Worm (Caenorhabditis elegans) whole organism, L1 larva: ENCODE data around the gene C33D9.6.
A peak's percentile ranks its signal among the peaks of the same experiment; 100 is the strongest.

Experiments
- C16A3.4 ChIP-seq: fragments of 150-350 bp; optimal IDR thresholded peaks from 2 replicates; lab custom pipeline; 2014; ENCODE audit warnings: missing biosample characterization, missing genetic modification characterization
- C34B4.2 ChIP-seq: sonication (generic microtip); optimal IDR thresholded peaks from 2 replicates; lab custom pipeline; 2017; ENCODE audit warnings: mild to moderate bottlenecking, missing genetic modification characterization, missing compliant biosample characterization
- Y116A8C.19 ChIP-seq: sonication (generic microtip); optimal IDR thresholded peaks from 2 replicates; lab custom pipeline; 2016; ENCODE audit warnings: missing compliant biosample characterization, missing genetic modification characterization, borderline replicate concordance
- aha-1 ChIP-seq: fragments of 150-350 bp; optimal IDR thresholded peaks from 2 replicates; lab custom pipeline; 2014; ENCODE audit warnings: missing biosample characterization, missing genetic modification characterization
- alr-1 ChIP-seq: fragments of 200-800 bp; sonication (Bioruptor generic); optimal IDR thresholded peaks from 2 replicates; lab custom pipeline; 2018; ENCODE audit warnings: borderline replicate concordance, mild to moderate bottlenecking, missing genetic modification characterization, missing compliant biosample characterization
- aly-2 ChIP-seq: fragments of 150-350 bp; optimal IDR thresholded peaks from 2 replicates; lab custom pipeline; 2014; ENCODE audit warnings: missing biosample characterization, missing genetic modification characterization
- ama-1 ChIP-seq: fragments of 150-350 bp; optimal IDR thresholded peaks from 2 replicates; lab custom pipeline; 2014
- blmp-1 ChIP-seq: fragments of 150-350 bp; optimal IDR thresholded peaks from 2 replicates; lab custom pipeline; 2014; ENCODE audit warnings: missing biosample characterization, missing genetic modification characterization
- ceh-63 ChIP-seq: fragments of 200-800 bp; sonication (Bioruptor generic); optimal IDR thresholded peaks from 2 replicates; lab custom pipeline; 2018; ENCODE audit warnings: mild to moderate bottlenecking, missing genetic modification characterization, missing compliant biosample characterization
- ceh-8 ChIP-seq: fragments of 200-800 bp; sonication (Bioruptor generic); optimal IDR thresholded peaks from 2 replicates; lab custom pipeline; 2018; ENCODE audit warnings: mild to moderate bottlenecking, missing genetic modification characterization, moderate library complexity, missing compliant biosample characterization
- ceh-82 ChIP-seq, 3 experiments: fragments of 150-350 bp in 1 of 3; sonication (generic microtip) in 2 of 3; optimal IDR thresholded peaks; 2 replicates each; lab custom pipeline; 2014 to 2017; ENCODE audit warnings: missing biosample characterization in 3 of 3, missing genetic modification characterization in 3 of 3
- ceh-88 ChIP-seq: fragments of 200-800 bp; sonication (Bioruptor generic); IDR thresholded peaks from 2 replicates; pipeline ENCODE4 v1.3.6; 2022; ENCODE audit warnings: missing genetic modification characterization, missing compliant biosample characterization
- ceh-90 ChIP-seq: sonication (generic microtip); optimal IDR thresholded peaks from 2 replicates; lab custom pipeline; 2016; ENCODE audit warnings: missing genetic modification characterization, missing compliant biosample characterization
- dpl-1 ChIP-seq, 3 experiments: fragments of 150-350 bp in 2 of 3; sonication (generic microtip) in 1 of 3; optimal IDR thresholded peaks; 2 replicates each; lab custom pipeline; 2014 to 2017; ENCODE audit warnings: missing biosample characterization in 3 of 3, missing genetic modification characterization in 3 of 3, missing genetic modification reagents in 3 of 3
- dsc-1 ChIP-seq: sonication (generic microtip); optimal IDR thresholded peaks from 2 replicates; lab custom pipeline; 2016; ENCODE audit warnings: mild to moderate bottlenecking, missing genetic modification characterization, missing compliant biosample characterization
- egl-13 ChIP-seq: sonication (generic microtip); optimal IDR thresholded peaks from 2 replicates; lab custom pipeline; 2016; ENCODE audit warnings: missing genotype, missing genetic modification reagents, missing genetic modification characterization, missing compliant biosample characterization
- egl-27 ChIP-seq, 2 experiments: fragments of 150-350 bp in 1 of 2; sonication (generic microtip); optimal IDR thresholded peaks; 3 replicates each; lab custom pipeline; 2017 to 2018; ENCODE audit warnings: missing biosample characterization in 2 of 2, missing genetic modification characterization in 2 of 2, missing genetic modification reagents in 2 of 2
- fkh-8 ChIP-seq: sonication (generic microtip); optimal IDR thresholded peaks from 2 replicates; lab custom pipeline; 2016; ENCODE audit warnings: mild to moderate bottlenecking, missing genetic modification characterization, missing compliant biosample characterization
- fos-1 ChIP-seq: fragments of 150-350 bp; optimal IDR thresholded peaks from 2 replicates; lab custom pipeline; 2014; ENCODE audit warnings: missing biosample characterization, missing genetic modification characterization
- grh-1 ChIP-seq: fragments of 200-800 bp; sonication (Bioruptor generic); IDR thresholded peaks from 2 replicates; pipeline ENCODE4 v1.3.6; 2022; ENCODE audit warnings: missing genetic modification reagents, missing genetic modification characterization, missing compliant biosample characterization
- hlh-4 ChIP-seq: sonication (generic microtip); optimal IDR thresholded peaks from 2 replicates; lab custom pipeline; 2016; ENCODE audit warnings: mild to moderate bottlenecking, missing genetic modification characterization, missing compliant biosample characterization
- hpl-2 ChIP-seq: fragments of 150-350 bp; optimal IDR thresholded peaks from 2 replicates; lab custom pipeline; 2014; ENCODE audit warnings: missing biosample characterization, missing genetic modification reagents, missing genetic modification characterization
- irx-1 ChIP-seq: sonication (generic microtip); optimal IDR thresholded peaks from 2 replicates; lab custom pipeline; 2016; ENCODE audit warnings: missing genetic modification characterization, missing compliant biosample characterization
- jun-1 ChIP-seq: fragments of 150-350 bp; optimal IDR thresholded peaks from 2 replicates; lab custom pipeline; 2014; ENCODE audit warnings: missing biosample characterization, missing genetic modification reagents, missing genetic modification characterization
- lin-15B ChIP-seq: fragments of 150-350 bp; sonication (generic microtip); optimal IDR thresholded peaks from 3 replicates; lab custom pipeline; 2014; ENCODE audit warnings: missing biosample characterization, missing genetic modification characterization
- lin-35 ChIP-seq, 2 experiments: fragments of 150-350 bp; optimal IDR thresholded peaks; 2 replicates each; lab custom pipeline; 2014; ENCODE audit warnings: missing biosample characterization in 2 of 2, missing genetic modification characterization in 2 of 2, missing genetic modification reagents in 2 of 2
- lin-39 ChIP-seq: fragments of 150-350 bp; optimal IDR thresholded peaks from 2 replicates; lab custom pipeline; 2014; ENCODE audit warnings: missing biosample characterization, missing genetic modification reagents, missing genetic modification characterization
- lir-3 ChIP-seq: sonication (generic microtip); optimal IDR thresholded peaks from 2 replicates; lab custom pipeline; 2016; ENCODE audit warnings: mild to moderate bottlenecking, missing genetic modification characterization, moderate library complexity, missing compliant biosample characterization; ENCODE audit not compliant: poor library complexity
- lsy-2 ChIP-seq, 2 experiments: fragments of 150-350 bp; optimal IDR thresholded peaks; 2 replicates each; lab custom pipeline; 2014; ENCODE audit warnings: missing biosample characterization in 2 of 2, missing genetic modification characterization in 2 of 2
- mab-9 ChIP-seq: fragments of 200-800 bp; sonication (Bioruptor generic); IDR thresholded peaks from 2 replicates; pipeline ENCODE4 v1.3.6; 2022; ENCODE audit warnings: missing genetic modification reagents, missing genetic modification characterization, missing compliant biosample characterization
- nhr-11 ChIP-seq: fragments of 150-350 bp; optimal IDR thresholded peaks from 2 replicates; lab custom pipeline; 2014; ENCODE audit warnings: missing biosample characterization, missing genetic modification characterization
- nhr-237 ChIP-seq: fragments of 150-350 bp; optimal IDR thresholded peaks from 2 replicates; lab custom pipeline; 2014; ENCODE audit warnings: missing biosample characterization, missing genetic modification characterization
- nhr-28 ChIP-seq: fragments of 150-350 bp; optimal IDR thresholded peaks from 2 replicates; lab custom pipeline; 2014; ENCODE audit warnings: missing biosample characterization, missing genetic modification characterization
- nhr-77 ChIP-seq: fragments of 150-350 bp; optimal IDR thresholded peaks from 2 replicates; lab custom pipeline; 2014; ENCODE audit warnings: missing biosample characterization, missing genetic modification characterization
- nhr-84 ChIP-seq: sonication (generic microtip); optimal IDR thresholded peaks from 2 replicates; lab custom pipeline; 2017; ENCODE audit warnings: missing biosample characterization, missing genetic modification characterization
- pag-3 ChIP-seq: sonication (generic microtip); optimal IDR thresholded peaks from 2 replicates; lab custom pipeline; 2017; ENCODE audit warnings: missing genetic modification characterization, mild to moderate bottlenecking, missing compliant biosample characterization, antibody characterized with exemption, borderline replicate concordance; ENCODE audit not compliant: insufficient read depth
- pax-3 ChIP-seq: fragments of 200-800 bp; sonication (Bioruptor generic); optimal IDR thresholded peaks from 2 replicates; lab custom pipeline; 2018; ENCODE audit warnings: mild to moderate bottlenecking, missing genetic modification characterization, moderate library complexity, missing compliant biosample characterization
- pqm-1 ChIP-seq: sonication (generic microtip); optimal IDR thresholded peaks from 3 replicates; lab custom pipeline; 2017; ENCODE audit warnings: missing biosample characterization, missing genetic modification characterization
- rnt-1 ChIP-seq: sonication (generic microtip); optimal IDR thresholded peaks from 2 replicates; lab custom pipeline; 2016; ENCODE audit warnings: mild to moderate bottlenecking, missing genetic modification characterization, moderate library complexity, missing compliant biosample characterization
- snu-23 ChIP-seq: sonication (generic microtip); optimal IDR thresholded peaks from 2 replicates; lab custom pipeline; 2016; ENCODE audit warnings: missing genetic modification characterization, missing compliant biosample characterization
- sox-4 ChIP-seq: sonication (generic microtip); optimal IDR thresholded peaks from 2 replicates; lab custom pipeline; 2016; ENCODE audit warnings: missing genetic modification characterization, missing compliant biosample characterization
- sptf-1 ChIP-seq: fragments of 150-350 bp; optimal IDR thresholded peaks from 2 replicates; lab custom pipeline; 2014; ENCODE audit warnings: missing biosample characterization, missing genetic modification characterization
- sup-37 ChIP-seq: fragments of 200-800 bp; sonication (Bioruptor generic); optimal IDR thresholded peaks from 2 replicates; lab custom pipeline; 2018; ENCODE audit warnings: mild to moderate bottlenecking, missing genetic modification characterization, missing compliant biosample characterization
- swsn-7 ChIP-seq: sonication (generic microtip); optimal IDR thresholded peaks from 2 replicates; lab custom pipeline; 2016; ENCODE audit warnings: missing genetic modification characterization, missing compliant biosample characterization
- tlp-1 ChIP-seq: fragments of 150-350 bp; optimal IDR thresholded peaks from 2 replicates; lab custom pipeline; 2014; ENCODE audit warnings: missing biosample characterization, missing genetic modification characterization
- unc-130 ChIP-seq: fragments of 150-350 bp; optimal IDR thresholded peaks from 2 replicates; lab custom pipeline; 2017; ENCODE audit warnings: missing biosample characterization, missing genetic modification characterization, inconsistent platforms
- unc-30 ChIP-seq: sonication (generic microtip); optimal IDR thresholded peaks from 2 replicates; lab custom pipeline; 2017; ENCODE audit warnings: missing biosample characterization, missing genetic modification characterization
- unc-62 ChIP-seq: fragments of 150-350 bp; optimal IDR thresholded peaks from 2 replicates; lab custom pipeline; 2014; ENCODE audit warnings: missing biosample characterization, missing genetic modification reagents, missing genetic modification characterization
- unc-86 ChIP-seq: sonication (generic microtip); optimal IDR thresholded peaks from 2 replicates; lab custom pipeline; 2016; ENCODE audit warnings: missing genetic modification characterization, missing compliant biosample characterization
- unc-98 ChIP-seq: fragments of 200-800 bp; sonication (Bioruptor generic); IDR thresholded peaks from 2 replicates; pipeline ENCODE4 v1.3.6; 2022; ENCODE audit warnings: missing genetic modification characterization, missing compliant biosample characterization
- xbp-1 ChIP-seq: sonication (generic microtip); optimal IDR thresholded peaks from 2 replicates; lab custom pipeline; 2016; ENCODE audit warnings: missing genetic modification characterization, missing compliant biosample characterization
- zag-1 ChIP-seq: fragments of 150-350 bp; optimal IDR thresholded peaks from 2 replicates; lab custom pipeline; 2014; ENCODE audit warnings: missing biosample characterization, missing genetic modification characterization

C33D9.6 gene

DNA sequence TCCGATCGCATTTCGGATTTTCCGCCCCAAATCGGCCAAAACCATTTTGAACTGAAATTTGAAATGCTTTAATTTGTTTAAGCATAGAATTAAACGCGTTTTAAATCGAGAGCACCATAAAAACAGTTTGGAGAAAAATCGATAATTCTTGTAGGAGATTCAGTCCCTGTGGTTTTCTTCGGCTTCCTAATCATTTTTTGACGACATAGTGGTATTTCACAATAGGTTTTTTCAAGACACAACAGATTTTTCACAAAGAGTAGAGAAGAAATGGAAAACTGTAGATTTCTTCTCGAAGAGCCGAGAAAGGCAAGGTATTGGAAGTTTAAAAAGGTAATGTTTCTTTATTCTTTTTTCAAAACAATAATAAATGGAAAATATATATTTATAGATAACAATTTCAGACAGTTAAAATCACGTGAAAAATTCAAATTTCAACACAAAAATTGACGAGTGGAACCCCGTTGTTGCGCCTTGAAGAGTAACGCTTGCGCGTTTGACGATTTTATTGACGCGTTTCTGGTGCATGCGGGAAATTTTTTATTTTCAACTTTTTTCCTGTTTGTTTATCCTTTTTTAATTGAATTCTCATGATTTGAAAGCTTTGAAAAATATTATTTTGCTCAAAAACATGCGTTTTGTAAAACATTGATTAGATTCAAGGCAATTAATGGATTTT lies 34.2 kb downstream of the C33D9.6 start, which contains the start of gene F21D5.7:
TSS of gene F21D5.7 (minus strand) at position 51 of the 679 bp plus-strand sequence.
- TF ChIP-seq hlh-4 (tag; lab: Kevin White, UChicago) (no peak), C34B4.2 (tag; lab: Kevin White, UChicago) (no peak), lin-35 (GFP tag; optimal IDR thresholded peaks at IDR 0.05; lab: Kevin White, UChicago) (peak; percentile 85 to 91), ceh-88 (peak; percentile 36; the same call in 1 of the 2 replicates), lin-15B (tag; lab: Kevin White, UChicago) (peak; percentile 65), ceh-82 (tag; optimal IDR thresholded peaks at IDR 0.05; lab: Kevin White, UChicago) (peak; percentile 70 to 79 (median 73)), rnt-1 (tag; lab: Kevin White, UChicago) (peak; percentile 87), ceh-63 (GFP tag; lab: Kevin White, UChicago) (no peak), fos-1 (peak; percentile 58), fkh-8 (tag; lab: Kevin White, UChicago) (peak; percentile 46), pqm-1 (tag; lab: Kevin White, UChicago) (no peak), nhr-237 (tag; lab: Kevin White, UChicago) (no peak), xbp-1 (peak; percentile 84), ceh-90 (tag; lab: Kevin White, UChicago) (no peak), Y116A8C.19 (tag; lab: Kevin White, UChicago) (no peak), tlp-1 (tag; lab: Kevin White, UChicago) (no peak), lsy-2 (tag; optimal IDR thresholded peaks at IDR 0.05; lab: Kevin White, UChicago) (peak; percentile 86 to 88), sup-37 (GFP tag; lab: Kevin White, UChicago) (no peak), lir-3 (peak; percentile 46), hpl-2 (peak; percentile 33), grh-1 (peak; percentile 61), pag-3 (tag; lab: Kevin White, UChicago) (no peak), pax-3 (no peak), jun-1 (tag; lab: Kevin White, UChicago) (peak; percentile 68), ama-1 (lab: Kevin White, UChicago) (no peak), swsn-7 (tag; lab: Kevin White, UChicago) (peak; percentile 85), ceh-8 (GFP tag; lab: Kevin White, UChicago) (no peak), unc-98 (GFP tag; lab: Robert Waterston, UW) (no peak), egl-27 (tag; optimal IDR thresholded peaks at IDR 0.05; lab: Kevin White, UChicago) (no peak), irx-1 (tag; lab: Kevin White, UChicago) (peak; percentile 80), nhr-77 (tag; lab: Kevin White, UChicago) (peak; percentile 56), unc-86 (tag; lab: Kevin White, UChicago) (peak; percentile 67), aly-2 (tag; lab: Kevin White, UChicago) (no peak), unc-62 (GFP tag; lab: Kevin White, UChicago) (no peak), mab-9 (no peak), C16A3.4 (tag; lab: Kevin White, UChicago) (peak; percentile 67), dsc-1 (tag; lab: Kevin White, UChicago) (peak; percentile 80), nhr-11 (tag; lab: Kevin White, UChicago) (peak; percentile 61), nhr-84 (tag; lab: Kevin White, UChicago) (no peak), alr-1 (tag; lab: Kevin White, UChicago) (no peak), unc-30 (tag; lab: Kevin White, UChicago) (no peak), aha-1 (peak; percentile 43), lin-39 (tag; lab: Kevin White, UChicago) (peak; percentile 79), nhr-28 (tag; lab: Kevin White, UChicago) (no peak), zag-1 (no peak), blmp-1 (tag; lab: Kevin White, UChicago) (peak; percentile 37), dpl-1 (GFP tag; optimal IDR thresholded peaks at IDR 0.05; lab: Kevin White, UChicago) (peak; percentile 81 to 88 (median 87)), egl-13 (tag; lab: Kevin White, UChicago) (peak; percentile 66), snu-23 (GFP tag; lab: Kevin White, UChicago) (peak; percentile 87), unc-130 (peak; percentile 60), sptf-1 (no peak), sox-4 (tag; lab: Kevin White, UChicago) (peak; percentile 23)
